Fruit fly (Drosophila melanogaster) whole organism, pupa: ENCODE measurements around the gene Clc.

ENCODE experiments used
- CG10348 ChIP-seq: fragments of 200-800 bp; sonication (Bioruptor generic); IDR thresholded peaks from 2 replicates; pipeline ENCODE4 v1.3.6; 2022; ENCODE audit warnings: missing biosample characterization, missing genetic modification characterization
- CG12605 ChIP-seq: fragments of 200-800 bp; sonication (Bioruptor generic); IDR thresholded peaks from 2 replicates; pipeline ENCODE4 v1.3.6; 2022; ENCODE audit warnings: missing biosample characterization, missing genetic modification characterization
- CG13204 ChIP-seq: fragments of 200-800 bp; sonication (Bioruptor generic); optimal IDR thresholded peaks from 2 replicates; lab custom pipeline; 2018; ENCODE audit warnings: missing biosample characterization, mild to moderate bottlenecking, missing genetic modification characterization, moderate library complexity
- CG14655 ChIP-seq: fragments of 200-800 bp; sonication (Bioruptor generic); optimal IDR thresholded peaks from 3 replicates; lab custom pipeline; 2017; ENCODE audit warnings: mild to moderate bottlenecking, missing biosample characterization, missing genetic modification reagents, missing genetic modification characterization
- CG15710 ChIP-seq: fragments of 200-800 bp; sonication (Bioruptor generic); optimal IDR thresholded peaks from 2 replicates; lab custom pipeline; 2018; ENCODE audit warnings: missing biosample characterization, mild to moderate bottlenecking, missing genetic modification characterization, moderate library complexity
- CG17806 ChIP-seq: fragments of 200-800 bp; sonication (Bioruptor generic); optimal IDR thresholded peaks from 2 replicates; lab custom pipeline; 2018; ENCODE audit warnings: missing biosample characterization, mild to moderate bottlenecking, missing genetic modification characterization, moderate library complexity
- CG32121 ChIP-seq: fragments of 200-800 bp; sonication (Bioruptor generic); IDR thresholded peaks from 2 replicates; pipeline ENCODE4 v1.3.6; 2022; ENCODE audit warnings: missing biosample characterization, missing genetic modification characterization
- CG34367 ChIP-seq: fragments of 200-800 bp; sonication (Bioruptor generic); optimal IDR thresholded peaks from 2 replicates; lab custom pipeline; 2018; ENCODE audit warnings: missing biosample characterization, mild to moderate bottlenecking, missing genetic modification characterization
- CG4496 ChIP-seq: fragments of 200-800 bp; sonication (Bioruptor generic); IDR thresholded peaks from 3 replicates; pipeline ENCODE4 v1.3.6; 2022; ENCODE audit warnings: missing biosample characterization, missing genetic modification characterization
- CG8159 ChIP-seq: fragments of 200-800 bp; sonication (Bioruptor generic); optimal IDR thresholded peaks from 3 replicates; lab custom pipeline; 2018; ENCODE audit warnings: missing biosample characterization, mild to moderate bottlenecking, missing genetic modification characterization, moderate library complexity
- CG8301 ChIP-seq: fragments of 200-800 bp; sonication (Bioruptor generic); optimal IDR thresholded peaks from 2 replicates; lab custom pipeline; 2018; ENCODE audit warnings: missing biosample characterization, mild to moderate bottlenecking, missing genetic modification characterization
- CG9948 ChIP-seq: fragments of 200-800 bp; sonication (Bioruptor generic); optimal IDR thresholded peaks from 2 replicates; lab custom pipeline; 2018; ENCODE audit warnings: missing biosample characterization, mild to moderate bottlenecking, missing genetic modification characterization, moderate library complexity
- D1 ChIP-seq: fragments of 200-800 bp; sonication (Bioruptor generic); optimal IDR thresholded peaks from 2 replicates; lab custom pipeline; 2018; ENCODE audit warnings: missing biosample characterization, mild to moderate bottlenecking, missing genetic modification characterization, moderate library complexity
- EcR ChIP-seq: fragments of 200-800 bp; sonication (Bioruptor generic); optimal IDR thresholded peaks from 3 replicates; lab custom pipeline; 2019; ENCODE audit warnings: missing biosample characterization, missing genetic modification characterization, mild to moderate bottlenecking, moderate library complexity, missing genetic modification reagents
- Ets98B ChIP-seq: fragments of 200-800 bp; sonication (Bioruptor generic); IDR thresholded peaks from 2 replicates; pipeline ENCODE4 v1.3.6; 2022; ENCODE audit warnings: missing biosample characterization, missing genetic modification characterization
- Pif1A ChIP-seq: fragments of 200-800 bp; sonication (Bioruptor generic); optimal IDR thresholded peaks from 3 replicates; lab custom pipeline; 2016; ENCODE audit warnings: missing biosample characterization, missing genetic modification characterization
- Pif1B ChIP-seq: fragments of 200-800 bp; sonication (Bioruptor generic); optimal IDR thresholded peaks from 3 replicates; lab custom pipeline; 2016; ENCODE audit warnings: missing biosample characterization, missing genetic modification characterization
- Snoo ChIP-seq: fragments of 200-800 bp; sonication (Bioruptor generic); optimal IDR thresholded peaks from 3 replicates; lab custom pipeline; 2017; ENCODE audit warnings: missing biosample characterization, mild to moderate bottlenecking, missing genetic modification characterization, inconsistent platforms
- fd96Ca ChIP-seq: fragments of 200-800 bp; sonication (Bioruptor generic); IDR thresholded peaks from 3 replicates; pipeline ENCODE4 v1.3.6; 2022; ENCODE audit warnings: missing biosample characterization, missing genetic modification characterization
- gl ChIP-seq: fragments of 200-800 bp; sonication (Bioruptor generic); optimal IDR thresholded peaks from 2 replicates; lab custom pipeline; 2018; ENCODE audit warnings: missing biosample characterization, mild to moderate bottlenecking, missing genetic modification characterization
- rn ChIP-seq: fragments of 200-800 bp; sonication (Bioruptor generic); IDR thresholded peaks from 2 replicates; pipeline ENCODE4 v1.3.6; 2022; ENCODE audit warnings: missing biosample characterization, missing genetic modification characterization

Gene Clc

dm6 chr3L:20195875-20196274 lies 45.0 kb upstream of the Clc start:
- TF ChIP-seq CG15710 (tag; lab: Kevin White, UChicago) (peak; percentile 88), CG14655 (GFP tag; lab: Kevin White, UChicago) (peak; percentile 92), CG12605 (GFP tag; lab: Robert Waterston, UW) (peak; percentile 78), CG17806 (tag; lab: Kevin White, UChicago) (peak; percentile 86), CG4496 (GFP tag; lab: Robert Waterston, UW) (peak; percentile 90), EcR (GFP tag; lab: Kevin White, UChicago) (peak; percentile 54), rn (GFP tag; lab: Robert Waterston, UW) (peak; percentile 65; the same call in 1 of the 2 replicates), CG8159 (tag; lab: Kevin White, UChicago) (peak; percentile 85), fd96Ca (GFP tag; lab: Robert Waterston, UW) (peak; percentile 94), CG10348 (GFP tag; lab: Robert Waterston, UW) (peak; percentile 50; the same call in 1 of the 2 replicates), CG32121 (GFP tag; lab: Robert Waterston, UW) (peak; percentile 81), Ets98B (GFP tag; lab: Robert Waterston, UW) (peak; percentile 88), CG9948 (peak; percentile 83), CG13204 (GFP tag; lab: Kevin White, UChicago) (peak; percentile 48), Snoo (tag; lab: Kevin White, UChicago) (peak; percentile 2), CG34367 (tag; lab: Kevin White, UChicago) (peak; percentile 85), D1 (peak; percentile 73), gl (tag; lab: Kevin White, UChicago) (peak; percentile 67), CG8301 (tag; lab: Kevin White, UChicago) (peak; percentile 91), Pif1B (GFP tag; lab: Kevin White, UChicago) (peak; percentile 86), Pif1A (GFP tag; lab: Kevin White, UChicago) (peak; percentile 90)

dm6 chr3L:20196321-20196720 lies 44.5 kb upstream of the Clc start:
- no peak for TF ChIP-seq gl (tag; lab: Kevin White, UChicago)
- TF ChIP-seq CG10348 (GFP tag; lab: Robert Waterston, UW): no peak
- TF ChIP-seq Pif1A (GFP tag; lab: Kevin White, UChicago): no peak
- no peak for TF ChIP-seq Ets98B (GFP tag; lab: Robert Waterston, UW)
- no peak for TF ChIP-seq CG4496 (GFP tag; lab: Robert Waterston, UW)
- no peak for TF ChIP-seq CG8159 (tag; lab: Kevin White, UChicago)
- no peak for TF ChIP-seq CG12605 (GFP tag; lab: Robert Waterston, UW)
- no peak for TF ChIP-seq fd96Ca (GFP tag; lab: Robert Waterston, UW)
- no peak for TF ChIP-seq D1
- TF ChIP-seq CG15710 (tag; lab: Kevin White, UChicago): no peak

- TF ChIP-seq Pif1A (GFP tag; lab: Kevin White, UChicago): no peak
These were observed 43.6 kb upstream of the Clc start for dm6 chr3L:20197213-20197612.

- no peak for TF ChIP-seq Pif1B (GFP tag; lab: Kevin White, UChicago)
- TF ChIP-seq fd96Ca (GFP tag; lab: Robert Waterston, UW): 0 out of 3 replicates have a peak, but pooled peaks have one; percentile 12
These were observed 43.2 kb upstream of the Clc start for dm6 chr3L:20197698-20198097.

- TF ChIP-seq fd96Ca (GFP tag; lab: Robert Waterston, UW) (no peak), D1 (no peak), CG4496 (GFP tag; lab: Robert Waterston, UW) (peak; percentile 54; the same call in 1 of the 3 replicates), CG12605 (GFP tag; lab: Robert Waterston, UW) (no peak), Ets98B (GFP tag; lab: Robert Waterston, UW) (no peak), CG13204 (GFP tag; lab: Kevin White, UChicago) (no peak), Pif1B (GFP tag; lab: Kevin White, UChicago) (peak; percentile 30), CG34367 (tag; lab: Kevin White, UChicago) (no peak), CG15710 (tag; lab: Kevin White, UChicago) (no peak), CG8301 (tag; lab: Kevin White, UChicago) (no peak), rn (GFP tag; lab: Robert Waterston, UW) (no peak), EcR (GFP tag; lab: Kevin White, UChicago) (no peak), Pif1A (GFP tag; lab: Kevin White, UChicago) (no peak), Snoo (tag; lab: Kevin White, UChicago) (no peak)
These were observed 42.7 kb upstream of the Clc start, which contains the start of gene CG42674 for dm6 chr3L:20198138-20198559. CG42674 (minus strand) TSS chr3L:20198317.

dm6 chr3L:20199569-20200247 lies 41.1 kb upstream of the Clc start, which contains the start of gene CG42833:
CG42833 (plus strand) TSS chr3L:20200093.
- TF ChIP-seq D1 (no peak), CG15710 (tag; lab: Kevin White, UChicago) (no peak), CG12605 (GFP tag; lab: Robert Waterston, UW) (no peak), CG8301 (tag; lab: Kevin White, UChicago) (no peak), fd96Ca (GFP tag; lab: Robert Waterston, UW) (no peak), rn (GFP tag; lab: Robert Waterston, UW) (no peak), CG9948 (no peak), CG10348 (GFP tag; lab: Robert Waterston, UW) (no peak), CG8159 (tag; lab: Kevin White, UChicago) (no peak), CG14655 (GFP tag; lab: Kevin White, UChicago) (no peak), Pif1B (GFP tag; lab: Kevin White, UChicago) (no peak), gl (tag; lab: Kevin White, UChicago) (no peak), CG13204 (GFP tag; lab: Kevin White, UChicago) (no peak), Pif1A (GFP tag; lab: Kevin White, UChicago) (no peak), CG32121 (GFP tag; lab: Robert Waterston, UW) (no peak), CG17806 (tag; lab: Kevin White, UChicago) (no peak), EcR (GFP tag; lab: Kevin White, UChicago) (no peak), Ets98B (GFP tag; lab: Robert Waterston, UW) (no peak), Snoo (tag; lab: Kevin White, UChicago) (no peak), CG34367 (tag; lab: Kevin White, UChicago) (no peak)
